Worm (Caenorhabditis elegans): ENCODE results near the gene F48G7.8.

Gene F48G7.8

DNA sequence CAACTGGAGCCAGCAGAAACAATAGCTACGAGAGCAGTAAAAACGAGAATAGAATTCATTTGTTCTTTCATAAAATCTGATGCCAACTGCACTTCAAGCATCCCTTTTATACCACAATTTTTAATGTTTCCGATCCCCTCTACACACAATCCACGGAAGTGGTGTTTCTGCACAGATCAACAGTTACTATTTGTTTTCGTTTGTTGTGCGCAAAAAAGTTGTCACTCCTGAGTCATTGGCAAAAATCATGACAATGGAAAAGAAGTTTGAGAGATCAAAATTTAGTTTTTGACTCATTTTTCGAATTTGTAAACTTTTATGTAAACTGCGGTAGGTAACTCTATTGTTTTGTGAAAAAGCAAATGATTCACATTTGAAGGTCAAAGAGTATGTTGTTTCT lies 23.4 kb downstream of the F48G7.8 start, which contains the start of gene srlf-37:
TSS of gene srlf-37 (minus strand) at position 101 of the 400 bp plus-strand sequence.
- TF ChIP-seq sox-4 (tag; optimal IDR thresholded peaks at IDR 0.05) (no peak), hlh-30 (tag; optimal IDR thresholded peaks at IDR 0.05; ENCODE audit: insufficient read depth) (no peak), dmd-4 (tag; optimal IDR thresholded peaks at IDR 0.05; ENCODE audit: borderline replicate concordance) (no peak), sox-2 (GFP tag; IDR thresholded peaks at IDR 0.05) (no peak), fax-1 (tag; optimal IDR thresholded peaks at IDR 0.05) (no peak), sdc-2 (tag; optimal IDR thresholded peaks at IDR 0.05) (no peak), odd-2 (tag; optimal IDR thresholded peaks at IDR 0.05) (no peak)

DNA sequence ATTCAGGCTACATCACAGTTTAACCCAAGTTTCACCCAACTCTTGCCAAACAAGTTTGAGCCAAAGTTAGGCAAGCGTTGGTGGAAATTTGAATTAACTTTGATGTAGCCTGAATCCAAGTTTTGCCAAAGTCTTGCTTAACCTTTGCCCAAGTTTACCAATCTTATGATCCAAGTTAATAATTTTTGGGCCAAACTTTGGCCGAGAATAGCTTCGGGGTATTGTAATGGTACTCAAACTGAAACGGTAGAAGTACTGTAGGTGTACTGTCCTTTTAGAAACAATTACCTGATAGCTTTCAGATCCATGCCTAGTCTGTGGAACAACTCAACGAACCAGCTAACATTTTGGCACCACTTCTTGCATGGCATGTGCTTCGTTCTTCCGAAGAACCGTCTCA lies 27.3 kb downstream of the F48G7.8 start, which contains the start of gene nhr-251:
TSS of gene nhr-251 (plus strand) at position 301 of the 400 bp plus-strand sequence.
- TF ChIP-seq pat-9 (tag; optimal IDR thresholded peaks at IDR 0.05), result no peak
- no peak for TF ChIP-seq fax-1 (tag; optimal IDR thresholded peaks at IDR 0.05)
- TF ChIP-seq hlh-13 (GFP tag; optimal IDR thresholded peaks at IDR 0.05), result no peak
- TF ChIP-seq pha-2 (tag; optimal IDR thresholded peaks at IDR 0.05), result no peak
- no peak for TF ChIP-seq C08G9.2 (tag; optimal IDR thresholded peaks at IDR 0.05)
- TF ChIP-seq madf-2 (tag; optimal IDR thresholded peaks at IDR 0.05), result no peak
- no peak for TF ChIP-seq ceh-24 (tag; optimal IDR thresholded peaks at IDR 0.05)
- TF ChIP-seq pqm-1 (tag; optimal IDR thresholded peaks at IDR 0.05), result no peak
- TF ChIP-seq ceh-9 (tag; optimal IDR thresholded peaks at IDR 0.05), result no peak
- TF ChIP-seq pha-4 (tag; optimal IDR thresholded peaks at IDR 0.05), result no peak
- TF ChIP-seq hlh-30 (tag; optimal IDR thresholded peaks at IDR 0.05; ENCODE audit: insufficient read depth), result no peak
- no peak for TF ChIP-seq ceh-31 (tag; optimal IDR thresholded peaks at IDR 0.05)
- TF ChIP-seq nhr-11 (tag; optimal IDR thresholded peaks at IDR 0.05), result no peak
- TF ChIP-seq ttx-3 (tag; optimal IDR thresholded peaks at IDR 0.05), result no peak

DNA sequence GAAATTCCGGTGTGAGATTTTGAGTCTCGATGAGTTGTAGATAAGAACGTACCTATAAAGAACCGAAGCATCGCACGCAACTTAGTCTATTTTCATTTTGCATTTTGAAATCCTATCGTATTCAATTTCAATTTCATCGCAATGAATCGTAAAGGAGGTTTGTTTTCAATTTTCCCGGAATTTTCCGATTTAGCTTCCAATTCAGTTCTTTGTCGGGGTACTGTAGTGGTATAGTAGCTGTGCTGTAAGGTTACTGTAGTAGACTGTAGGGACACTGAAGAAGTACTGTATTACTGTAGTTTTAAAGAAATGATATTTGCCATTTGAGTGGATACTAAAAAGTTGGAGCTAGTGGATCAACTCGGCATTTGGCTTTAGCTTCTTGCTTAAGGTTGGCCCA lies 27.7 kb downstream of the F48G7.8 start:
- TF ChIP-seq fax-1 (tag; optimal IDR thresholded peaks at IDR 0.05) (no peak), tbx-7 (tag; optimal IDR thresholded peaks at IDR 0.05) (no peak), lin-11 (tag; optimal IDR thresholded peaks at IDR 0.05) (no peak), nhr-11 (tag; optimal IDR thresholded peaks at IDR 0.05) (no peak), npax-4 (tag; optimal IDR thresholded peaks at IDR 0.05) (no peak), pag-3 (tag; optimal IDR thresholded peaks at IDR 0.05; ENCODE audit: borderline replicate concordance) (no peak), ceh-48 (tag; optimal IDR thresholded peaks at IDR 0.05) (no peak), F13H6.1 (tag; optimal IDR thresholded peaks at IDR 0.05) (no peak), K02D7.2 (tag; optimal IDR thresholded peaks at IDR 0.05) (no peak), K09A11.1 (tag; optimal IDR thresholded peaks at IDR 0.05; ENCODE audit: insufficient read depth) (no peak), ceh-34 (tag; optimal IDR thresholded peaks at IDR 0.05) (no peak), ceh-19 (GFP tag; optimal IDR thresholded peaks at IDR 0.05) (no peak)

DNA sequence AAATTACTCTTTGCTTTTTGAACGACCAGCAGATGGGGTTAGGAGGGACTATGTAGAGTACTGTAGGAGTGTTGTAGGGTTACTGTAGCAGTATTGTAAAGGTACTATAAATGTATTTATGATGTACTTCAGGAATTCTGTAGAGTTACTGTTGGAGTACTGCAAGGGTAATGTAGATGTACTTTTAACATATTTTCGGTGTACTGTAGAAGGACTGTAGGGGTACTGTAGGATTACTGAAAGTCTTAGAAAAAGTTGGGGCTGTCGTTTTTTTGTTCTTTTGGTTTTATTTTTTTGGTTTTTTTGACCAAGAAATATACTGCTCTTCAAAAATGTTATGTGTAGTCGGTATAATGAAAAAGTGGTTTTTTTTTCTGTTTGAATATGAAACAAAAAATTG lies 28.9 kb downstream of the F48G7.8 start:
- TF ChIP-seq ceh-34 (tag; optimal IDR thresholded peaks at IDR 0.05) (no peak), K02D7.2 (tag; optimal IDR thresholded peaks at IDR 0.05) (no peak), elt-2 (tag; optimal IDR thresholded peaks at IDR 0.05) (no peak), madf-2 (tag; optimal IDR thresholded peaks at IDR 0.05) (no peak), lim-6 (tag; optimal IDR thresholded peaks at IDR 0.05) (no peak), ceh-9 (tag; optimal IDR thresholded peaks at IDR 0.05) (no peak), nhr-232 (tag; optimal IDR thresholded peaks at IDR 0.05) (no peak), pat-9 (tag; optimal IDR thresholded peaks at IDR 0.05) (no peak), pqm-1 (tag; optimal IDR thresholded peaks at IDR 0.05) (no peak), ceh-14 (tag; optimal IDR thresholded peaks at IDR 0.05) (no peak), unc-55 (GFP tag; optimal IDR thresholded peaks at IDR 0.05) (no peak), K09A11.1 (tag; optimal IDR thresholded peaks at IDR 0.05; ENCODE audit: insufficient read depth) (no peak), C38D4.7 (GFP tag; optimal IDR thresholded peaks at IDR 0.05) (no peak), sox-2 (GFP tag; IDR thresholded peaks at IDR 0.05) (no peak), ceh-2 (tag; optimal IDR thresholded peaks at IDR 0.05) (no peak)
